Fruit fly (Drosophila melanogaster) whole organism, embryonic: Measurements from ENCODE around the gene CG6527.

Experiments used
- CG10431 ChIP-seq: fragments of 200-800 bp; sonication (Bioruptor generic); optimal IDR thresholded peaks from 3 replicates; lab custom pipeline; 2018; ENCODE audit warnings: missing biosample characterization, mild to moderate bottlenecking, missing genetic modification characterization
- CG10959 ChIP-seq: fragments of 200-800 bp; sonication (Bioruptor generic); IDR thresholded peaks from 2 replicates; pipeline ENCODE4 v1.3.6; 2022; ENCODE audit warnings: missing biosample characterization, missing genetic modification characterization
- CG11247 ChIP-seq: fragments of 200-800 bp; sonication (Bioruptor generic); IDR thresholded peaks from 2 replicates; pipeline ENCODE4 v1.3.6; 2022; ENCODE audit warnings: missing biosample characterization, missing genetic modification characterization
- CG11504 ChIP-seq: fragments of 200-800 bp; sonication (Bioruptor generic); optimal IDR thresholded peaks from 3 replicates; lab custom pipeline; 2019; ENCODE audit warnings: missing biosample characterization, mild to moderate bottlenecking, missing genetic modification characterization, moderate library complexity
- CG1233 ChIP-seq: fragments of 200-800 bp; sonication (Bioruptor generic); optimal IDR thresholded peaks from 4 replicates; lab custom pipeline; 2018; ENCODE audit warnings: missing biosample characterization, mild to moderate bottlenecking, missing genetic modification characterization
- CG15601 ChIP-seq: fragments of 200-800 bp; sonication (Bioruptor generic); optimal IDR thresholded peaks from 3 replicates; lab custom pipeline; 2019; ENCODE audit warnings: missing biosample characterization, mild to moderate bottlenecking, missing genetic modification characterization, moderate library complexity
- CG1603 ChIP-seq: fragments of 200-800 bp; sonication (Bioruptor generic); optimal IDR thresholded peaks from 2 replicates; lab custom pipeline; 2019; ENCODE audit warnings: missing biosample characterization, mild to moderate bottlenecking, missing genetic modification characterization, moderate library complexity
- CG1647 ChIP-seq: fragments of 200-800 bp; sonication (Bioruptor generic); optimal IDR thresholded peaks from 3 replicates; lab custom pipeline; 2016; ENCODE audit warnings: missing biosample characterization, missing genetic modification characterization
- CG17802 ChIP-seq: fragments of 200-800 bp; sonication (Bioruptor generic); optimal IDR thresholded peaks from 2 replicates; lab custom pipeline; 2018; ENCODE audit warnings: missing biosample characterization, mild to moderate bottlenecking, missing genetic modification characterization, moderate library complexity
- CG17829 ChIP-seq: fragments of 200-800 bp; optimal IDR thresholded peaks from 2 replicates; lab custom pipeline; 2019; ENCODE audit warnings: missing biosample characterization, mild to moderate bottlenecking, missing genetic modification characterization, moderate library complexity
- CG17912 ChIP-seq: fragments of 200-800 bp; sonication (Bioruptor generic); optimal IDR thresholded peaks from 2 replicates; lab custom pipeline; 2018; ENCODE audit warnings: missing biosample characterization, mild to moderate bottlenecking, missing genetic modification characterization
- CG18011 ChIP-seq: fragments of 200-800 bp; sonication (Bioruptor generic); optimal IDR thresholded peaks from 2 replicates; lab custom pipeline; 2017; ENCODE audit warnings: missing biosample characterization, missing genetic modification characterization, mild to moderate bottlenecking, moderate library complexity, missing genotype
- CG2120 ChIP-seq: fragments of 200-800 bp; sonication (Bioruptor generic); optimal IDR thresholded peaks from 3 replicates; lab custom pipeline; 2016; ENCODE audit warnings: missing biosample characterization, missing genetic modification characterization
- CG2712 ChIP-seq: fragments of 200-800 bp; optimal IDR thresholded peaks from 3 replicates; lab custom pipeline; 2019; ENCODE audit warnings: missing biosample characterization, mild to moderate bottlenecking, missing genetic modification characterization, moderate library complexity
- CG2889 ChIP-seq: fragments of 200-800 bp; sonication (Bioruptor generic); IDR thresholded peaks from 3 replicates; pipeline ENCODE4 v1.3.6; 2022; ENCODE audit warnings: missing biosample characterization, missing genetic modification characterization
- CG32772 ChIP-seq: fragments of 200-800 bp; sonication (Bioruptor generic); IDR thresholded peaks from 2 replicates; pipeline ENCODE4 v1.3.6; 2022; ENCODE audit warnings: missing biosample characterization, missing genetic modification characterization
- CG33213 ChIP-seq: fragments of 200-800 bp; sonication (Bioruptor generic); optimal IDR thresholded peaks from 3 replicates; lab custom pipeline; 2016; ENCODE audit warnings: missing biosample characterization, missing genetic modification characterization
- CG34224 ChIP-seq: fragments of 200-800 bp; sonication (Bioruptor generic); IDR thresholded peaks from 3 replicates; pipeline ENCODE4 v1.3.6; 2022; ENCODE audit warnings: missing biosample characterization, missing genetic modification characterization; ENCODE audit not compliant: partially characterized antibody
- CG3995 ChIP-seq: fragments of 200-800 bp; sonication (Bioruptor generic); optimal IDR thresholded peaks from 3 replicates; lab custom pipeline; 2016; ENCODE audit warnings: missing biosample characterization, missing genetic modification characterization
- CG6175 ChIP-seq: fragments of 200-800 bp; sonication (Bioruptor generic); IDR thresholded peaks from 3 replicates; pipeline ENCODE4 v1.3.6; 2022; ENCODE audit warnings: missing biosample characterization, missing genetic modification characterization
- CG7839 ChIP-seq: fragments of 200-800 bp; sonication (Bioruptor generic); optimal IDR thresholded peaks from 3 replicates; lab custom pipeline; 2018; ENCODE audit warnings: missing biosample characterization, mild to moderate bottlenecking, missing genetic modification characterization, moderate library complexity
- CG7987 ChIP-seq: fragments of 200-800 bp; sonication (Bioruptor generic); optimal IDR thresholded peaks from 2 replicates; lab custom pipeline; 2018; ENCODE audit warnings: missing biosample characterization, mild to moderate bottlenecking, missing genetic modification characterization, moderate library complexity
- CG8388 ChIP-seq: fragments of 200-800 bp; sonication (Bioruptor generic); optimal IDR thresholded peaks from 2 replicates; lab custom pipeline; 2019; ENCODE audit warnings: missing biosample characterization, mild to moderate bottlenecking, missing genetic modification characterization, moderate library complexity
- Dref ChIP-seq: fragments of 200-800 bp; sonication (Bioruptor generic); IDR thresholded peaks from 2 replicates; pipeline ENCODE4 v1.3.6; 2022; ENCODE audit warnings: missing biosample characterization, missing genetic modification characterization
- E2f1 ChIP-seq: fragments of 200-800 bp; sonication (Bioruptor generic); IDR thresholded peaks from 2 replicates; pipeline ENCODE4 v1.3.6; 2022; ENCODE audit warnings: missing biosample characterization, missing genetic modification characterization
- Ets65A ChIP-seq: fragments of 200-800 bp; sonication (Bioruptor generic); peaks from one replicate; lab custom pipeline; 2016; ENCODE audit warnings: missing biosample characterization, missing genetic modification characterization
- Ets97D ChIP-seq: fragments of 200-800 bp; sonication (Bioruptor generic); optimal IDR thresholded peaks from 3 replicates; lab custom pipeline; 2016; ENCODE audit warnings: missing biosample characterization, missing genetic modification characterization
- Mrtf ChIP-seq: fragments of 200-800 bp; sonication (Bioruptor generic); IDR thresholded peaks from 3 replicates; pipeline ENCODE4 v1.3.6; 2022; ENCODE audit warnings: missing biosample characterization, missing genetic modification characterization
- NFAT ChIP-seq: fragments of 200-800 bp; sonication (Bioruptor generic); IDR thresholded peaks from 2 replicates; pipeline ENCODE4 v1.3.6; 2022; ENCODE audit warnings: missing biosample characterization, missing genetic modification characterization
- Optix ChIP-seq: fragments of 200-800 bp; sonication (Bioruptor generic); IDR thresholded peaks from 3 replicates; pipeline ENCODE4 v1.3.6; 2022; ENCODE audit warnings: missing biosample characterization, missing genetic modification characterization
- Rfx ChIP-seq: fragments of 200-800 bp; sonication (Bioruptor generic); IDR thresholded peaks from 2 replicates; pipeline ENCODE4 v1.3.6; 2022; ENCODE audit warnings: missing biosample characterization, missing genetic modification characterization
- Sox100B ChIP-seq: fragments of 200-800 bp; sonication (Bioruptor generic); optimal IDR thresholded peaks from 3 replicates; lab custom pipeline; 2018; ENCODE audit warnings: missing biosample characterization, mild to moderate bottlenecking, missing genetic modification characterization
- Sry-β ChIP-seq: fragments of 200-800 bp; sonication (Bioruptor generic); optimal IDR thresholded peaks from 2 replicates; lab custom pipeline; 2018; ENCODE audit warnings: missing biosample characterization, mild to moderate bottlenecking, missing genetic modification characterization, moderate library complexity
- Trl ChIP-seq, 3 experiments: fragments of >200 bp in 2 of 3; fragments of 200-800 bp in 1 of 3; sonication (Bioruptor generic) in 1 of 3; optimal IDR thresholded peaks; 2 replicates in 1 of 3; 3 replicates in 2 of 3; lab custom pipeline; 2016 to 2017; ENCODE audit warnings: missing biosample characterization in 1 of 3, missing genetic modification characterization in 1 of 3
- abd-A ChIP-seq: fragments of 200-800 bp; sonication (Bioruptor generic); optimal IDR thresholded peaks from 3 replicates; lab custom pipeline; 2019; ENCODE audit warnings: missing biosample characterization, mild to moderate bottlenecking, missing genetic modification characterization, moderate library complexity
- ato ChIP-seq: fragments of 200-800 bp; sonication (Bioruptor generic); IDR thresholded peaks from 2 replicates; pipeline ENCODE4 v1.3.6; 2022; ENCODE audit warnings: missing biosample characterization, missing genetic modification characterization; ENCODE audit not compliant: partially characterized antibody
- bigmax ChIP-seq: fragments of 200-800 bp; sonication (Bioruptor generic); optimal IDR thresholded peaks from 2 replicates; lab custom pipeline; 2018; ENCODE audit warnings: missing biosample characterization, mild to moderate bottlenecking, missing genetic modification characterization
- btn ChIP-seq: fragments of 200-800 bp; sonication (Bioruptor generic); optimal IDR thresholded peaks from 2 replicates; lab custom pipeline; 2016; ENCODE audit warnings: missing biosample characterization, missing genetic modification characterization
- ci ChIP-seq: fragments of 200-800 bp; sonication (Bioruptor generic); IDR thresholded peaks from 3 replicates; pipeline ENCODE4 v1.3.6; 2022; ENCODE audit warnings: missing biosample characterization, missing genetic modification characterization
- crc ChIP-seq: fragments of 200-800 bp; sonication (Bioruptor generic); optimal IDR thresholded peaks from 2 replicates; lab custom pipeline; 2016; ENCODE audit warnings: missing biosample characterization, missing genetic modification characterization
- dmrt99B ChIP-seq: fragments of 200-800 bp; sonication (Bioruptor generic); optimal IDR thresholded peaks from 2 replicates; lab custom pipeline; 2018; ENCODE audit warnings: missing biosample characterization, mild to moderate bottlenecking, missing genetic modification characterization, moderate library complexity
- gsb-n ChIP-seq: fragments of 200-800 bp; sonication (Bioruptor generic); optimal IDR thresholded peaks from 3 replicates; lab custom pipeline; 2018; ENCODE audit warnings: missing biosample characterization, mild to moderate bottlenecking, missing genetic modification characterization
- h ChIP-seq: fragments of >200 bp; optimal IDR thresholded peaks from 2 replicates; lab custom pipeline; 2017
- her ChIP-seq: fragments of 200-800 bp; sonication (Bioruptor generic); optimal IDR thresholded peaks from 2 replicates; lab custom pipeline; 2016; ENCODE audit warnings: missing biosample characterization, missing genetic modification characterization
- kni ChIP-seq: fragments of 200-800 bp; sonication (Bioruptor generic); optimal IDR thresholded peaks from 3 replicates; lab custom pipeline; 2017; ENCODE audit warnings: mild to moderate bottlenecking, missing biosample characterization, missing genetic modification reagents, missing genetic modification characterization
- knrl ChIP-seq: fragments of 200-800 bp; sonication (Bioruptor generic); IDR thresholded peaks from 3 replicates; pipeline ENCODE4 v1.3.6; 2022; ENCODE audit warnings: missing biosample characterization, missing genetic modification characterization; ENCODE audit not compliant: partially characterized antibody
- odd ChIP-seq: fragments of 200-800 bp; sonication (Bioruptor generic); optimal IDR thresholded peaks from 2 replicates; lab custom pipeline; 2017; ENCODE audit warnings: missing biosample characterization, mild to moderate bottlenecking, missing genetic modification characterization
- prd ChIP-seq, 3 experiments: fragments of >200 bp in 2 of 3; fragments of 200-800 bp in 1 of 3; sonication (Bioruptor generic) in 1 of 3; optimal IDR thresholded peaks in 2 of 3; IDR thresholded peaks in 1 of 3; 2 replicates in 2 of 3; 3 replicates in 1 of 3; pipeline versions ENCODE4 v1.3.6 to Lab custom; 2017 to 2022; ENCODE audit warnings: missing biosample characterization in 1 of 3, missing genetic modification characterization in 1 of 3
- salm ChIP-seq: fragments of 200-800 bp; sonication (Bioruptor generic); optimal IDR thresholded peaks from 2 replicates; lab custom pipeline; 2018; ENCODE audit warnings: missing biosample characterization, mild to moderate bottlenecking, missing genetic modification characterization
- scrt ChIP-seq: fragments of 200-800 bp; sonication (Bioruptor generic); optimal IDR thresholded peaks from 2 replicates; lab custom pipeline; 2018; ENCODE audit warnings: missing biosample characterization, mild to moderate bottlenecking, missing genetic modification characterization, moderate library complexity

CG6527 gene

dm6 chr3L:10518945-10519344, 39.9 kb downstream of the CG6527 start (continued):
- TF ChIP-seq CG33213, result peak; percentile 93
- TF ChIP-seq CG11504, result peak; percentile 66
- no peak for TF ChIP-seq CG34224 (GFP tag; lab: Robert Waterston, UW)
- TF ChIP-seq CG2712 (tag; lab: Kevin White, UChicago), result peak; percentile 78
- TF ChIP-seq E2f1 (GFP tag; lab: Robert Waterston, UW), result peak; percentile 30; the same call in 1 of the 2 replicates
- TF ChIP-seq CG8388 (GFP tag; lab: Kevin White, UChicago), result peak; percentile 69
- TF ChIP-seq Ets97D (GFP tag; lab: Kevin White, UChicago), result peak; percentile 16
- TF ChIP-seq Trl (optimal IDR thresholded peaks at IDR 0.05; lab: Kevin White, UChicago), result no peak
- peak; percentile 92 for TF ChIP-seq Trl (GFP tag; optimal IDR thresholded peaks at IDR 0.05; lab: Kevin White, UChicago)
- TF ChIP-seq CG17802 (tag; lab: Kevin White, UChicago), result peak; percentile 67
- peak; percentile 93 for TF ChIP-seq ci
- no peak for TF ChIP-seq knrl
- TF ChIP-seq NFAT (GFP tag; lab: Robert Waterston, UW), result no peak
- peak; percentile 32 for TF ChIP-seq CG18011 (GFP tag; lab: Kevin White, UChicago)
- TF ChIP-seq her (GFP tag; lab: Kevin White, UChicago), result peak; percentile 80
- no peak for TF ChIP-seq Ets65A (GFP tag; lab: Kevin White, UChicago)
- TF ChIP-seq salm, result peak; percentile 76
- no peak for TF ChIP-seq prd (optimal IDR thresholded peaks at IDR 0.05; lab: Kevin White, UChicago)
- peak; percentile 62; the same call in 2 of the 3 replicates for TF ChIP-seq prd (GFP tag; IDR thresholded peaks at IDR 0.05; lab: Robert Waterston, UW)
- peak; percentile 89 for TF ChIP-seq odd (GFP tag; lab: Kevin White, UChicago)
- TF ChIP-seq CG3995, result peak; percentile 19
- peak; percentile 73 for TF ChIP-seq Sry-β
- TF ChIP-seq CG32772 (GFP tag; lab: Robert Waterston, UW), result 0 out of 2 replicates have a peak, but pooled peaks have one; percentile 21
- TF ChIP-seq dmrt99B (tag; lab: Kevin White, UChicago), result peak; percentile 72
- peak; percentile 74 for TF ChIP-seq CG17829
- 0 out of 3 replicates have a peak, but pooled peaks have one; percentile 12 for TF ChIP-seq Mrtf (GFP tag; lab: Robert Waterston, UW)
- TF ChIP-seq CG10431 (GFP tag; lab: Kevin White, UChicago), result peak; percentile 71
- TF ChIP-seq h, result no peak
- peak; percentile 96 for TF ChIP-seq CG7987 (GFP tag; lab: Kevin White, UChicago)
- TF ChIP-seq Optix (GFP tag; lab: Robert Waterston, UW), result peak; percentile 46; the same call in 1 of the 3 replicates
- TF ChIP-seq CG11247 (GFP tag; lab: Robert Waterston, UW), result peak; percentile 65
- TF ChIP-seq Rfx, result no peak; the same call in 1 of the 2 replicates
- peak; percentile 76 for TF ChIP-seq CG17912 (GFP tag; lab: Kevin White, UChicago)
- peak; percentile 94 for TF ChIP-seq gsb-n
- peak; percentile 81 for TF ChIP-seq btn (GFP tag; lab: Kevin White, UChicago)
- TF ChIP-seq abd-A (tag; lab: Kevin White, UChicago), result no peak
- TF ChIP-seq ato, result no peak
- peak; percentile 58 for TF ChIP-seq CG7839 (tag; lab: Kevin White, UChicago)
- no peak for TF ChIP-seq CG2889 (GFP tag; lab: Robert Waterston, UW)
- peak; percentile 55 for TF ChIP-seq crc (GFP tag; lab: Kevin White, UChicago)
- peak; percentile 87 for TF ChIP-seq Sox100B (GFP tag; lab: Kevin White, UChicago)
- TF ChIP-seq scrt (GFP tag; lab: Kevin White, UChicago), result peak; percentile 50
- TF ChIP-seq CG1233 (GFP tag; lab: Kevin White, UChicago), result peak; percentile 92
- TF ChIP-seq CG2120 (GFP tag; lab: Kevin White, UChicago), result no peak
- TF ChIP-seq CG1647 (GFP tag; lab: Kevin White, UChicago), result peak; percentile 78
- peak; percentile 71 for TF ChIP-seq bigmax
- TF ChIP-seq kni (GFP tag; lab: Kevin White, UChicago), result peak; percentile 93
- TF ChIP-seq Dref (GFP tag; lab: Robert Waterston, UW), result no peak
- TF ChIP-seq CG6175, result no peak
- peak; percentile 90 for TF ChIP-seq CG1603
- TF ChIP-seq CG10959 (GFP tag; lab: Robert Waterston, UW), result peak; percentile 60; the same call in 1 of the 2 replicates
- TF ChIP-seq CG15601, result peak; percentile 89
